Fruit fly (Drosophila melanogaster) whole organism, prepupa: ENCODE data around the gene CG8292.

Experiments
- CG10631 ChIP-seq: fragments of 200-800 bp; sonication (Bioruptor generic); optimal IDR thresholded peaks from 2 replicates; lab custom pipeline; 2016; ENCODE audit warnings: missing biosample characterization, missing genetic modification characterization
- CG11294 ChIP-seq: fragments of 200-800 bp; sonication (Bioruptor generic); IDR thresholded peaks from 2 replicates; pipeline ENCODE4 v1.3.6; 2022; ENCODE audit warnings: missing biosample characterization, missing genetic modification characterization
- CG11762 ChIP-seq: fragments of 200-800 bp; sonication (Bioruptor generic); optimal IDR thresholded peaks from 3 replicates; lab custom pipeline; 2016; ENCODE audit warnings: missing biosample characterization, missing genetic modification characterization; ENCODE audit not compliant: insufficient read depth
- CG11902 ChIP-seq: fragments of 200-800 bp; sonication (Bioruptor generic); optimal IDR thresholded peaks from 3 replicates; lab custom pipeline; 2016; ENCODE audit warnings: missing biosample characterization, missing genetic modification characterization
- CG15336 ChIP-seq: fragments of 200-800 bp; sonication (Bioruptor generic); IDR thresholded peaks from 2 replicates; pipeline ENCODE4 v1.3.6; 2022; ENCODE audit warnings: missing biosample characterization, missing genetic modification characterization
- CG31627 ChIP-seq: fragments of 200-800 bp; sonication (Bioruptor generic); optimal IDR thresholded peaks from 3 replicates; lab custom pipeline; 2016; ENCODE audit warnings: missing biosample characterization, missing genetic modification characterization
- CG6163 ChIP-seq: fragments of 200-800 bp; sonication (Bioruptor generic); IDR thresholded peaks from 3 replicates; pipeline ENCODE4 v1.3.6; 2022; ENCODE audit warnings: missing biosample characterization, missing genetic modification characterization
- CG6276 ChIP-seq: fragments of 200-800 bp; sonication (Bioruptor generic); optimal IDR thresholded peaks from 2 replicates; lab custom pipeline; 2017; ENCODE audit warnings: missing biosample characterization, mild to moderate bottlenecking, missing genetic modification characterization
- CG6792 ChIP-seq: fragments of 200-800 bp; sonication (Bioruptor generic); optimal IDR thresholded peaks from 3 replicates; lab custom pipeline; 2016; ENCODE audit warnings: missing biosample characterization, missing genetic modification characterization
- CG6808 ChIP-seq: fragments of 200-800 bp; sonication (Bioruptor generic); optimal IDR thresholded peaks from 3 replicates; lab custom pipeline; 2017; ENCODE audit warnings: missing biosample characterization, missing genetic modification characterization, mild to moderate bottlenecking, moderate library complexity, missing genetic modification reagents
- CG6854 ChIP-seq: fragments of 200-800 bp; sonication (Bioruptor generic); optimal IDR thresholded peaks from 2 replicates; lab custom pipeline; 2017; ENCODE audit warnings: missing biosample characterization, mild to moderate bottlenecking, missing genetic modification characterization
- CG7368 ChIP-seq: fragments of 200-800 bp; sonication (Bioruptor generic); optimal IDR thresholded peaks from 3 replicates; lab custom pipeline; 2016; ENCODE audit warnings: missing biosample characterization, missing genetic modification characterization
- CG8119 ChIP-seq: fragments of 200-800 bp; sonication (Bioruptor generic); IDR thresholded peaks from 3 replicates; pipeline ENCODE4 v1.3.6; 2022; ENCODE audit warnings: missing biosample characterization, missing genetic modification characterization
- CG8319 ChIP-seq: fragments of 200-800 bp; sonication (Bioruptor generic); optimal IDR thresholded peaks from 3 replicates; lab custom pipeline; 2016; ENCODE audit warnings: missing biosample characterization, missing genetic modification characterization
- CG8632 ChIP-seq: fragments of 200-800 bp; sonication (Bioruptor generic); optimal IDR thresholded peaks from 3 replicates; lab custom pipeline; 2016; ENCODE audit warnings: missing biosample characterization, missing genetic modification characterization
- CG9139 ChIP-seq: fragments of 200-800 bp; sonication (Bioruptor generic); optimal IDR thresholded peaks from 3 replicates; lab custom pipeline; 2017; ENCODE audit warnings: missing biosample characterization, mild to moderate bottlenecking, missing genetic modification characterization
- Ets96B ChIP-seq: fragments of 200-800 bp; optimal IDR thresholded peaks from 2 replicates; lab custom pipeline; 2019; ENCODE audit warnings: missing biosample characterization, mild to moderate bottlenecking, missing genetic modification characterization, moderate library complexity
- Hr38 ChIP-seq: sonication (Bioruptor generic); optimal IDR thresholded peaks from 2 replicates; lab custom pipeline; 2016; ENCODE audit warnings: missing biosample characterization, missing genetic modification characterization
- Hr4 ChIP-seq: fragments of 200-800 bp; sonication (Bioruptor generic); optimal IDR thresholded peaks from 3 replicates; lab custom pipeline; 2016; ENCODE audit warnings: missing biosample characterization, missing genetic modification characterization
- Lpt ChIP-seq: fragments of 200-800 bp; sonication (Bioruptor generic); optimal IDR thresholded peaks from 3 replicates; lab custom pipeline; 2016; ENCODE audit warnings: missing biosample characterization, missing genetic modification characterization
- OdsH ChIP-seq: fragments of 200-800 bp; sonication (Bioruptor generic); optimal IDR thresholded peaks from 3 replicates; lab custom pipeline; 2016; ENCODE audit warnings: missing biosample characterization, missing genetic modification characterization
- Smox ChIP-seq: fragments of 200-800 bp; sonication (Bioruptor generic); optimal IDR thresholded peaks from 3 replicates; lab custom pipeline; 2016; ENCODE audit warnings: missing biosample characterization, missing genetic modification characterization
- Sox102F ChIP-seq: fragments of 200-800 bp; sonication (Bioruptor generic); optimal IDR thresholded peaks from 2 replicates; lab custom pipeline; 2016; ENCODE audit warnings: missing biosample characterization, mild to moderate bottlenecking, missing genetic modification characterization
- Sox14 ChIP-seq: fragments of 200-800 bp; sonication (Bioruptor generic); optimal IDR thresholded peaks from 3 replicates; lab custom pipeline; 2016; ENCODE audit warnings: missing biosample characterization, missing genetic modification characterization
- Sox15 ChIP-seq: fragments of 200-800 bp; sonication (Bioruptor generic); optimal IDR thresholded peaks from 3 replicates; lab custom pipeline; 2016; ENCODE audit warnings: missing biosample characterization, missing genetic modification characterization
- achi ChIP-seq: fragments of 200-800 bp; sonication (Bioruptor generic); optimal IDR thresholded peaks from 3 replicates; lab custom pipeline; 2016; ENCODE audit warnings: missing biosample characterization, missing genetic modification characterization
- acj6 ChIP-seq: fragments of 200-800 bp; sonication (Bioruptor generic); optimal IDR thresholded peaks from 3 replicates; lab custom pipeline; 2016; ENCODE audit warnings: missing biosample characterization, missing genetic modification characterization
- dac ChIP-seq: fragments of 200-800 bp; sonication (Bioruptor generic); optimal IDR thresholded peaks from 2 replicates; lab custom pipeline; 2017; ENCODE audit warnings: missing biosample characterization, mild to moderate bottlenecking, missing genetic modification characterization
- dsx ChIP-seq: fragments of 200-800 bp; optimal IDR thresholded peaks from 3 replicates; lab custom pipeline; 2019; ENCODE audit warnings: missing biosample characterization, mild to moderate bottlenecking, missing genetic modification characterization, moderate library complexity; ENCODE audit not compliant: poor library complexity, severe bottlenecking
- esn ChIP-seq: fragments of 200-800 bp; sonication (Bioruptor generic); optimal IDR thresholded peaks from 2 replicates; lab custom pipeline; 2016; ENCODE audit warnings: missing biosample characterization, mild to moderate bottlenecking, missing genetic modification characterization, moderate library complexity
- fd59A ChIP-seq: fragments of 200-800 bp; sonication (Bioruptor generic); optimal IDR thresholded peaks from 2 replicates; lab custom pipeline; 2017; ENCODE audit warnings: missing biosample characterization, mild to moderate bottlenecking, missing genetic modification characterization, missing genetic modification reagents
- fd85E ChIP-seq: fragments of 200-800 bp; sonication (Bioruptor generic); optimal IDR thresholded peaks from 3 replicates; lab custom pipeline; 2016; ENCODE audit warnings: missing biosample characterization, missing genetic modification characterization
- fkh ChIP-seq: fragments of 200-800 bp; sonication (Bioruptor generic); optimal IDR thresholded peaks from 3 replicates; lab custom pipeline; 2017; ENCODE audit warnings: missing biosample characterization, mild to moderate bottlenecking, missing genetic modification characterization, moderate library complexity
- pdm3 ChIP-seq: fragments of 200-800 bp; sonication (Bioruptor generic); optimal IDR thresholded peaks from 3 replicates; lab custom pipeline; 2016; ENCODE audit warnings: missing biosample characterization, missing genetic modification characterization
- spab ChIP-seq: fragments of 200-800 bp; sonication (Bioruptor generic); optimal IDR thresholded peaks from 2 replicates; lab custom pipeline; 2017; ENCODE audit warnings: missing biosample characterization, mild to moderate bottlenecking, missing genetic modification characterization, missing genetic modification reagents
- ss ChIP-seq, 2 experiments: fragments of 200-800 bp; sonication (Bioruptor generic); optimal IDR thresholded peaks; 2 replicates in 1 of 2; 3 replicates in 1 of 2; lab custom pipeline; 2017 to 2018; ENCODE audit warnings: mild to moderate bottlenecking in 2 of 2, missing biosample characterization in 2 of 2, missing genetic modification characterization in 2 of 2, moderate library complexity in 1 of 2
- svp ChIP-seq: fragments of 200-800 bp; sonication (Bioruptor generic); peaks from one replicate; lab custom pipeline; 2016; ENCODE audit warnings: missing biosample characterization, missing genetic modification characterization
- topi ChIP-seq: fragments of 200-800 bp; sonication (Bioruptor generic); optimal IDR thresholded peaks from 3 replicates; lab custom pipeline; 2016; ENCODE audit warnings: missing biosample characterization, missing genetic modification characterization

Gene CG8292

DNA sequence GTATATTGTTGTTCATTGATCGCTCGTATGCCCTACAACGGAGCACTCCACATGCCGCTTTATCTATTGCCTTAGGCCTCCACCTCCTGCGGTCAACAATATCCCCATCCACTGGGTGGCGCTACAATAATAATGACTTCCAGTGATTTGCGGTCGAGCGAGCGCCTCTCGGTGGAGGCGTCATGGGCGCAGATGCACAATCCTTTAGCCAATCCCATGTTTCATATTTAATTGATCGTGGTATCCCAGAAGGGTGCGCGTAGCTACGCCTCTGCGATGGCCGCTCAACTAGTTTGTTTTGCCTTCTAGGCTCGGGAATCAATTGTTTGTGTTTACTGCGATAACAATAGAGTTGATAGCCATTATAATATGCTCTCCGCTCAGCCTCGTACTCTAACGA, 11.3 kb upstream of the CG8292 start (continued):
- TF ChIP-seq CG6854 (GFP tag; lab: Kevin White, UChicago) (no peak), achi (no peak), CG6163 (GFP tag; lab: Robert Waterston, UW) (peak; percentile 75), dac (GFP tag; lab: Kevin White, UChicago) (peak; percentile 35), Hr38 (GFP tag; lab: Kevin White, UChicago) (no peak), Sox102F (no peak), Ets96B (tag; lab: Kevin White, UChicago) (no peak), Sox15 (no peak), CG8319 (GFP tag; lab: Kevin White, UChicago) (no peak), CG8119 (GFP tag; lab: Robert Waterston, UW) (peak; percentile 18; the same call in 2 of the 3 replicates)

DNA sequence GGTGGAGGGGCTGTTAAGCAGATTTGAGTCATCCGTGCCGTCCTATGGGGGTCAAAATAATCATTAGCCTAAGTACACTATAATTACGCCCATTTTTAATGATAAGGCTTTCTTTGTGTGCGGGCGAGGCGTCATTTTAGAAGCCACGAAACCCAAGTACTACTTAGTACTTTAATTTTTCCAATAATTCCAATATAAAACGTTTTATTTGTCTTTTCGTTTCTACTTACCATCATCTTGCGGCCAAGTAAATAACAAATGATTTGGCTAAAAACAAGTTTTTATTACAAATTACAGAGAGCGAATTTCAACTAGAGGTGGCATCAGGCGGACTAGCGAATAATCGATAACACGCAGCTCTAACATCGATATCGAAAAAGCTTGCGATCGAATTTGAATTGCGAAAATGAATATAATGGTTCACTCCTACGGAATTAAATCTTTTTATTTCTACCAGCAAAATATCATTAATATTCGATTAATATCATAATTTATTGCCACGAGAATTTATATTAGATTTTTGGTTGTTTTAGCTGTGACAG, 2.6 kb upstream of the CG8292 start, which contains the start of gene Snx6:
Gene Snx6 (minus strand): TSS at position 349 of the 542 bp plus-strand sequence.
- TF ChIP-seq esn (GFP tag; lab: Kevin White, UChicago) (peak; percentile 16), fd85E (GFP tag; lab: Kevin White, UChicago) (no peak), Sox14 (GFP tag; lab: Kevin White, UChicago) (peak; percentile 58)

DNA sequence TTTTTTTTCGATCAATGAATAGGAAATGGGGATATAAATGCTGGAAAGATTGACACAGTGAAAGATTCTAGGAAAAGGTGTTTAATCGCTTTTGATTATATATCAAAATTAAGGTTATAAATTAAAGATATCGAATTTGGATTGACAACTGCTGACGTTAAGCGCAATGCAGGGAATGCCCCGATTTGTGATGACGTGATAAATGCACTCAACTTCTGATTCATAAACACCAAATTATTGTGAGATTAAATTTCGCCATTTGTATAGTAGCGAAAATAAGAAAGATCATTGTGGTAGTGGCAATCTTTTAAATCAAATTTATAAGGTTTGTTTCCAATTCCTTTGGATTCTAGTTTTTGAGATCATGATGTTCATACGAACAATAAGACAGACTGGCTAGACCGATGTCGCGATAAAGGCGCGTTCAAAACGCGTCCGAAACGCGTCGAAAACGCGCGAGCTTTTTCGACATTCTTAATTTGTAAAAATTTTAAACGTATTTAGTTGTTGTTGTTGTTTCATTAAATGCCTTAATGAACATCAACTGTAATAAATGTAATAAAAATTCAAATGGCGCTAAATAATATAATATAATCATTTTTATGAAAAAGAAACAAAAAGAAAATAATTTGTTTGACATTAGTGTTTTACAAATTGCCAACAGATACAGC, 2.4 kb downstream of the CG8292 start, which contains the start of gene CG8349:
Gene CG8349 (plus strand): TSS at position 657 of the 671 bp plus-strand sequence.
- TF ChIP-seq Sox102F, result no peak
- no peak for TF ChIP-seq CG31627 (GFP tag; lab: Kevin White, UChicago)
- no peak for TF ChIP-seq dac (GFP tag; lab: Kevin White, UChicago)

DNA sequence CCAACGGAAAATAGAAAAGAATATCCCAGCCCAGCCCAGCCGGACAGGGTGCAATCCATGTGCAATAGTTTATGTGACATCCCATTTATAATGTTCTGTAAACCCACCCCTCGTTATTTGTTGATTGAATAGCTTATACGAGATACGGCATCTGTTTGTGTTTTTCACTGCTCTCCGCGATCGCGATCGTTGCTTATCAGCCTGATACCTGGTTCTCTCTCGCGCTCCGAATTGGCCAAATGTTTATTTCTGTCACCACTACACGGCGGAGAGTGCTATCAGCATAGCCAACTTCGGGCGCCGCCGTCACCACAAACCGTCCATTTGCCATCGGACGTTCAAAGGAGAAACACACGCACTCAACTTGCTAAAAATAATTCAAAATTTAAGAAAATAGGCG, 3.8 kb downstream of the CG8292 start, which contains the start of gene CG8353:
Gene CG8353 (plus strand): TSS at position 59 of the 400 bp plus-strand sequence.
- TF ChIP-seq CG7368 (no peak), fkh (GFP tag; lab: Kevin White, UChicago) (peak; percentile 67), spab (GFP tag; lab: Kevin White, UChicago) (no peak), CG15336 (GFP tag; lab: Robert Waterston, UW) (0 out of 2 replicates have a peak, but pooled peaks have one; percentile 21)

DNA sequence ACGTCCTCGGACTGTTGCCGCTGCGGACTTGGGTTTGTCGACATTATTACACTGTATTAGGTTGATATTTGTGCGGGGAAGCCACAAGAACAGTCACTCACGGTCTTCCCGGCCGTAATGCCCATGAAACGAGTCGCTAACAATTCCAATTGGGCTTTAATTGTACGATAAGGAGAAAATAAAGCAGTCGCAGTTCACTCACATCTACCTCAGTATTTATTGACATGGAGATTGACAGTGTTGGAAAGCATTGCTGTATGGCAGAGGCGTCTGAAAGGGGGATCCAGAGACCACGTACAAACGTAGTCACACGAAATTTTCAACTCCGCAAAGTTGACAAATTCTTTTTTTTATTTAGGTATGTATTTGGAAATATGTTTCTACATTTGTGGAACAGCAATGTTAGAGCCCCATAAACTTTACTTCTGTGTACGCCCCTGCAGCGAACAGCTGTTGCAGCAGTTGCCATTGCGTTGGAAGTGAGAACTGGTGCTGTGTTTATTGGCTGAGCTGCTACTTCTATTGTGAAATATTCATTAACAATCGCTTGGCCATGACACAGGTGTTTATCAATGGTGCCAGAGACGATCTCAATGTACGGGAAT, 5.0 kb downstream of the CG8292 start, which contains the start of the genes CG8372 and CG8360:
Gene CG8372 (minus strand): TSS at position 237 of the 605 bp plus-strand sequence.
Gene CG8360 (plus strand): TSS at position 294 of the 605 bp plus-strand sequence.
- peak; percentile 98 to 99 for TF ChIP-seq ss (GFP tag; optimal IDR thresholded peaks at IDR 0.05; lab: Kevin White, UChicago)
- peak; percentile 97 for TF ChIP-seq dsx (GFP tag; lab: Kevin White, UChicago)
- peak; percentile 99 for TF ChIP-seq CG11294 (GFP tag; lab: Robert Waterston, UW)
- peak; percentile 98 for TF ChIP-seq CG6276 (GFP tag; lab: Kevin White, UChicago)
- peak; percentile 100 for TF ChIP-seq CG31627 (GFP tag; lab: Kevin White, UChicago)
- TF ChIP-seq spab (GFP tag; lab: Kevin White, UChicago), result peak; percentile 99
- peak; percentile 100 for TF ChIP-seq svp (GFP tag; lab: Kevin White, UChicago)
- TF ChIP-seq CG6808 (GFP tag; lab: Kevin White, UChicago), result peak; percentile 98
- peak; percentile 99 for TF ChIP-seq CG8632
- peak; percentile 99 for TF ChIP-seq CG6854 (GFP tag; lab: Kevin White, UChicago)
- TF ChIP-seq CG6792 (GFP tag; lab: Kevin White, UChicago), result peak; percentile 99
- TF ChIP-seq OdsH (GFP tag; lab: Kevin White, UChicago), result peak; percentile 100
- TF ChIP-seq fd85E (GFP tag; lab: Kevin White, UChicago), result peak; percentile 98
- peak; percentile 99 for TF ChIP-seq CG11902
- TF ChIP-seq CG11762 (GFP tag; lab: Kevin White, UChicago), result peak; percentile 99
- TF ChIP-seq CG8119 (GFP tag; lab: Robert Waterston, UW), result peak; percentile 98
- peak; percentile 100 for TF ChIP-seq Sox14 (GFP tag; lab: Kevin White, UChicago)
- TF ChIP-seq topi, result peak; percentile 99
- TF ChIP-seq Hr38 (GFP tag; lab: Kevin White, UChicago), result peak; percentile 97
- TF ChIP-seq CG10631 (GFP tag; lab: Kevin White, UChicago), result peak; percentile 100
- peak; percentile 100 for TF ChIP-seq CG6163 (GFP tag; lab: Robert Waterston, UW)
- peak; percentile 98 for TF ChIP-seq CG9139 (GFP tag; lab: Kevin White, UChicago)
- TF ChIP-seq Smox, result peak; percentile 99
- peak; percentile 99 for TF ChIP-seq achi
- TF ChIP-seq pdm3 (GFP tag; lab: Kevin White, UChicago), result peak; percentile 100
- TF ChIP-seq Lpt, result peak; percentile 98
- peak; percentile 100 for TF ChIP-seq acj6 (GFP tag; lab: Kevin White, UChicago)
- TF ChIP-seq fd59A (GFP tag; lab: Kevin White, UChicago), result peak; percentile 99
- peak; percentile 100 for TF ChIP-seq Hr4 (GFP tag; lab: Kevin White, UChicago)
- TF ChIP-seq Sox15, result peak; percentile 99
